Fruit fly (Drosophila melanogaster) whole organism, embryonic: Measurements from ENCODE around the gene CG17754.

Source experiments
- Ada2b ChIP-seq: fragments of 200-800 bp; sonication (Bioruptor generic); IDR thresholded peaks from 2 replicates; pipeline ENCODE4 v1.3.6; 2022; ENCODE audit warnings: missing biosample characterization, missing genetic modification characterization
- Atf3 ChIP-seq: fragments of 200-800 bp; sonication (Bioruptor generic); optimal IDR thresholded peaks from 3 replicates; lab custom pipeline; 2016; ENCODE audit warnings: missing biosample characterization, missing genetic modification characterization
- CG10209 ChIP-seq: fragments of 200-800 bp; sonication (Bioruptor generic); optimal IDR thresholded peaks from 3 replicates; lab custom pipeline; 2017; ENCODE audit warnings: missing biosample characterization, mild to moderate bottlenecking, missing genetic modification characterization, missing genetic modification reagents
- CG10366 ChIP-seq: fragments of 200-800 bp; sonication (Bioruptor generic); IDR thresholded peaks from 2 replicates; pipeline ENCODE4 v1.3.6; 2022; ENCODE audit warnings: missing biosample characterization, missing genetic modification characterization
- CG10979 ChIP-seq: fragments of 200-800 bp; sonication (Bioruptor generic); optimal IDR thresholded peaks from 2 replicates; lab custom pipeline; 2018; ENCODE audit warnings: missing biosample characterization, mild to moderate bottlenecking, missing genetic modification characterization, moderate library complexity
- CG11456 ChIP-seq: fragments of 200-800 bp; sonication (Bioruptor generic); IDR thresholded peaks from 3 replicates; pipeline ENCODE4 v1.3.6; 2022; ENCODE audit warnings: missing biosample characterization, missing genetic modification characterization
- CG12391 ChIP-seq: fragments of 200-800 bp; sonication (Bioruptor generic); optimal IDR thresholded peaks from 3 replicates; lab custom pipeline; 2018; ENCODE audit warnings: missing biosample characterization, mild to moderate bottlenecking, missing genetic modification characterization, moderate library complexity
- CG15011 ChIP-seq: fragments of 200-800 bp; sonication (Bioruptor generic); optimal IDR thresholded peaks from 3 replicates; lab custom pipeline; 2018; ENCODE audit warnings: missing biosample characterization, mild to moderate bottlenecking, missing genetic modification characterization
- CG15479 ChIP-seq: fragments of 200-800 bp; sonication (Bioruptor generic); optimal IDR thresholded peaks from 3 replicates; lab custom pipeline; 2019; ENCODE audit warnings: missing biosample characterization, mild to moderate bottlenecking, missing genetic modification characterization, moderate library complexity
- CG17359 ChIP-seq: fragments of 200-800 bp; sonication (Bioruptor generic); optimal IDR thresholded peaks from 3 replicates; lab custom pipeline; 2018; ENCODE audit warnings: missing biosample characterization, mild to moderate bottlenecking, missing genetic modification characterization, moderate library complexity
- CG1792 ChIP-seq: fragments of 200-800 bp; sonication (Bioruptor generic); optimal IDR thresholded peaks from 2 replicates; lab custom pipeline; 2016; ENCODE audit warnings: missing biosample characterization, missing genetic modification characterization
- CG30403 ChIP-seq: fragments of 200-800 bp; sonication (Bioruptor generic); optimal IDR thresholded peaks from 3 replicates; lab custom pipeline; 2016; ENCODE audit warnings: missing biosample characterization, missing genetic modification characterization
- CG3163 ChIP-seq: fragments of 200-800 bp; sonication (Bioruptor generic); optimal IDR thresholded peaks from 3 replicates; lab custom pipeline; 2016; ENCODE audit warnings: missing biosample characterization, missing genetic modification characterization
- CG33213 ChIP-seq: fragments of 200-800 bp; sonication (Bioruptor generic); optimal IDR thresholded peaks from 3 replicates; lab custom pipeline; 2016; ENCODE audit warnings: missing biosample characterization, missing genetic modification characterization
- CG34224 ChIP-seq: fragments of 200-800 bp; sonication (Bioruptor generic); IDR thresholded peaks from 3 replicates; pipeline ENCODE4 v1.3.6; 2022; ENCODE audit warnings: missing biosample characterization, missing genetic modification characterization; ENCODE audit not compliant: partially characterized antibody
- CG4328 ChIP-seq: fragments of 200-800 bp; sonication (Bioruptor generic); optimal IDR thresholded peaks from 3 replicates; lab custom pipeline; 2017; ENCODE audit warnings: missing biosample characterization, missing genetic modification reagents, missing genetic modification characterization
- CG4854 ChIP-seq: fragments of 200-800 bp; sonication (Bioruptor generic); optimal IDR thresholded peaks from 2 replicates; lab custom pipeline; 2016; ENCODE audit warnings: missing biosample characterization, missing genetic modification characterization, inconsistent platforms
- CG7271 ChIP-seq: fragments of 200-800 bp; sonication (Bioruptor generic); optimal IDR thresholded peaks from 2 replicates; lab custom pipeline; 2018; ENCODE audit warnings: missing biosample characterization, mild to moderate bottlenecking, missing genetic modification characterization, moderate library complexity
- CG7786 ChIP-seq: fragments of 200-800 bp; sonication (Bioruptor generic); optimal IDR thresholded peaks from 2 replicates; lab custom pipeline; 2016; ENCODE audit warnings: missing biosample characterization, missing genetic modification characterization
- CG7839 ChIP-seq: fragments of 200-800 bp; sonication (Bioruptor generic); optimal IDR thresholded peaks from 3 replicates; lab custom pipeline; 2018; ENCODE audit warnings: missing biosample characterization, mild to moderate bottlenecking, missing genetic modification characterization, moderate library complexity
- CG8478 ChIP-seq: fragments of >200 bp; optimal IDR thresholded peaks from 2 replicates; lab custom pipeline; 2018
- CG9727 ChIP-seq: fragments of 200-800 bp; sonication (Bioruptor generic); optimal IDR thresholded peaks from 3 replicates; lab custom pipeline; 2017; ENCODE audit warnings: missing biosample characterization, mild to moderate bottlenecking, missing genetic modification characterization
- CTCF ChIP-seq: fragments of 200-800 bp; sonication (Bioruptor generic); optimal IDR thresholded peaks from 2 replicates; lab custom pipeline; 2017; ENCODE audit warnings: missing biosample characterization, mild to moderate bottlenecking, missing genetic modification characterization, moderate library complexity
- CrebB ChIP-seq: fragments of 200-800 bp; sonication (Bioruptor generic); optimal IDR thresholded peaks from 3 replicates; lab custom pipeline; 2018; ENCODE audit warnings: missing biosample characterization, mild to moderate bottlenecking, missing genetic modification characterization
- Elba2 ChIP-seq: fragments of 200-800 bp; sonication (Bioruptor generic); optimal IDR thresholded peaks from 3 replicates; lab custom pipeline; 2016; ENCODE audit warnings: missing biosample characterization, missing genetic modification characterization
- HLHmδ ChIP-seq: fragments of 200-800 bp; sonication (Bioruptor generic); optimal IDR thresholded peaks from 2 replicates; lab custom pipeline; 2018; ENCODE audit warnings: missing biosample characterization, mild to moderate bottlenecking, missing genetic modification characterization, moderate library complexity
- Med ChIP-seq: fragments of 200-800 bp; sonication (Bioruptor generic); peaks from one replicate; lab custom pipeline; 2016; ENCODE audit warnings: missing biosample characterization, missing genetic modification characterization, mild to moderate bottlenecking, inconsistent platforms, moderate library complexity
- NFAT ChIP-seq: fragments of 200-800 bp; sonication (Bioruptor generic); IDR thresholded peaks from 2 replicates; pipeline ENCODE4 v1.3.6; 2022; ENCODE audit warnings: missing biosample characterization, missing genetic modification characterization
- Nf-YC ChIP-seq: fragments of 200-800 bp; optimal IDR thresholded peaks from 3 replicates; lab custom pipeline; 2019; ENCODE audit warnings: missing biosample characterization, mild to moderate bottlenecking, missing genetic modification characterization, moderate library complexity
- Oli ChIP-seq: fragments of 200-800 bp; sonication (Bioruptor generic); optimal IDR thresholded peaks from 2 replicates; lab custom pipeline; 2018; ENCODE audit warnings: missing biosample characterization, mild to moderate bottlenecking, missing genetic modification characterization, moderate library complexity
- Xbp1 ChIP-seq: fragments of 200-800 bp; sonication (Bioruptor generic); optimal IDR thresholded peaks from 3 replicates; lab custom pipeline; 2016; ENCODE audit warnings: missing biosample characterization, mild to moderate bottlenecking, missing genetic modification characterization
- Xrp1 ChIP-seq: fragments of 200-800 bp; sonication (Bioruptor generic); IDR thresholded peaks from 2 replicates; pipeline ENCODE4 v1.3.6; 2022; ENCODE audit warnings: missing biosample characterization, missing genetic modification characterization
- al ChIP-seq: fragments of 200-800 bp; sonication (Bioruptor generic); IDR thresholded peaks from 2 replicates; pipeline ENCODE4 v1.3.6; 2022; ENCODE audit warnings: missing biosample characterization, missing genetic modification characterization
- bigmax ChIP-seq: fragments of 200-800 bp; sonication (Bioruptor generic); optimal IDR thresholded peaks from 2 replicates; lab custom pipeline; 2018; ENCODE audit warnings: missing biosample characterization, mild to moderate bottlenecking, missing genetic modification characterization
- crp ChIP-seq, 2 experiments: fragments of 200-800 bp; sonication (Bioruptor generic); optimal IDR thresholded peaks; 2 replicates in 1 of 2; 3 replicates in 1 of 2; lab custom pipeline; 2017; ENCODE audit warnings: missing biosample characterization in 2 of 2, missing genetic modification characterization in 2 of 2, mild to moderate bottlenecking in 1 of 2, moderate library complexity in 1 of 2
- da ChIP-seq: fragments of 200-800 bp; sonication (Bioruptor generic); optimal IDR thresholded peaks from 2 replicates; lab custom pipeline; 2016; ENCODE audit warnings: missing biosample characterization, missing genetic modification characterization
- emc ChIP-seq: fragments of 200-800 bp; sonication (Bioruptor generic); optimal IDR thresholded peaks from 2 replicates; lab custom pipeline; 2016; ENCODE audit warnings: missing biosample characterization, missing genetic modification characterization
- her ChIP-seq: fragments of 200-800 bp; sonication (Bioruptor generic); optimal IDR thresholded peaks from 2 replicates; lab custom pipeline; 2016; ENCODE audit warnings: missing biosample characterization, missing genetic modification characterization
- insv ChIP-seq, 2 experiments: fragments of 200-800 bp; sonication (Bioruptor generic); optimal IDR thresholded peaks; 3 replicates each; lab custom pipeline; 2016 to 2018; ENCODE audit warnings: missing biosample characterization in 2 of 2, missing genetic modification characterization in 2 of 2
- kah ChIP-seq: fragments of 200-800 bp; sonication (Bioruptor generic); optimal IDR thresholded peaks from 2 replicates; lab custom pipeline; 2018; ENCODE audit warnings: missing biosample characterization, mild to moderate bottlenecking, missing genetic modification characterization
- nerfin-2 ChIP-seq: fragments of 200-800 bp; sonication (Bioruptor generic); IDR thresholded peaks from 2 replicates; pipeline ENCODE4 v1.3.6; 2022; ENCODE audit warnings: missing biosample characterization, missing genetic modification characterization; ENCODE audit not compliant: partially characterized antibody
- onecut ChIP-seq: fragments of 200-800 bp; sonication (Bioruptor generic); IDR thresholded peaks from 2 replicates; pipeline ENCODE4 v1.3.6; 2022; ENCODE audit warnings: missing biosample characterization, missing genetic modification characterization
- otp ChIP-seq: fragments of 200-800 bp; sonication (Bioruptor generic); IDR thresholded peaks from 3 replicates; pipeline ENCODE4, ENCODE4 v1.3.6; 2022; ENCODE audit warnings: missing biosample characterization, missing genetic modification characterization
- psq ChIP-seq: fragments of 200-800 bp; sonication (Bioruptor generic); optimal IDR thresholded peaks from 2 replicates; lab custom pipeline; 2017; ENCODE audit warnings: missing biosample characterization, missing genetic modification characterization
- scrt ChIP-seq: fragments of 200-800 bp; sonication (Bioruptor generic); optimal IDR thresholded peaks from 2 replicates; lab custom pipeline; 2018; ENCODE audit warnings: missing biosample characterization, mild to moderate bottlenecking, missing genetic modification characterization, moderate library complexity
- sug ChIP-seq: fragments of 200-800 bp; optimal IDR thresholded peaks from 2 replicates; lab custom pipeline; 2019; ENCODE audit warnings: missing biosample characterization, mild to moderate bottlenecking, missing genetic modification characterization, moderate library complexity
- tna ChIP-seq: fragments of 200-800 bp; sonication (Bioruptor generic); IDR thresholded peaks from 2 replicates; pipeline ENCODE4 v1.3.6; 2022; ENCODE audit warnings: missing biosample characterization, missing genetic modification characterization; ENCODE audit not compliant: partially characterized antibody
- tup ChIP-seq: fragments of 200-800 bp; sonication (Bioruptor generic); optimal IDR thresholded peaks from 2 replicates; lab custom pipeline; 2016; ENCODE audit warnings: missing biosample characterization, mild to moderate bottlenecking, missing genetic modification characterization, moderate library complexity
- zf30C ChIP-seq: fragments of 200-800 bp; sonication (Bioruptor generic); optimal IDR thresholded peaks from 3 replicates; lab custom pipeline; 2018; ENCODE audit warnings: missing biosample characterization, mild to moderate bottlenecking, missing genetic modification characterization
- zfh2 ChIP-seq: fragments of 200-800 bp; sonication (Bioruptor generic); optimal IDR thresholded peaks from 2 replicates; lab custom pipeline; 2016; ENCODE audit warnings: missing biosample characterization, missing genetic modification characterization

The CG17754 gene

DNA sequence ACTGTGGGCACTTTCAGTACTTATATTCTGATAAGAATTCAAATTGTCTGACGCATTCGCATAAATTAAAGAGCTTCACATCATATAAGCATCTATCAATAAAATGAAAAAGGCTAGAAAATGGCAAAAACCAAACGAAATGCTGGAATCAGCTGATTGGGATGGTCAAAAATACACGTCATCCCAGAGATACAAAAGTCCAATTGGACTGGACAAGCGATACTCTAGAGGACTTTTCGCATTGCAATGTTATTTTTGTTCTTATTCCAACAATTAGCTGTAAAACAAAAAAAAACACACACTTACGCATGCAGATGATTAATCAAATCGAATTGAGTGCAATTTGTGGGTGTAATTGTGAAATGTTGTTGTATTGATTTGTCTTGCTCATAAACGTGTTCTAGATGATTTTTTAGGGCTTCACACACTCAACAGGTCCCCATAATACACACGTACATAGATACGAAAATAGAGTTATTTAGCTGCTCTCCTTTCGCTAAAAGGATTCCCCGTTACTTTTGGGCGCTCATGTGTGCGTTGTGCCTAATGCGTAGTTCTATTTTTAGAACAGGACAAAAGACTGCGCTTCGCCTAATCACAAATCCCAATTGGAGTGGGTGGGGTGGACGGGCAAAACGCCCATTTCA, 31.9 kb downstream of the CG17754 start:
- TF ChIP-seq CG7271 (tag; lab: Kevin White, UChicago) (no peak), al (GFP tag; lab: Robert Waterston, UW) (no peak), kah (peak; percentile 39), tup (no peak), scrt (peak; percentile 88), insv (GFP tag; optimal IDR thresholded peaks at IDR 0.05; lab: Kevin White, UChicago) (peak; percentile 35 to 90), Xbp1 (GFP tag; lab: Kevin White, UChicago) (peak; percentile 33), CG10366 (GFP tag; lab: Robert Waterston, UW) (no peak), Elba2 (peak; percentile 16), otp (GFP tag; lab: Robert Waterston, UW) (no peak), CrebB (tag; lab: Kevin White, UChicago) (no peak)

DNA sequence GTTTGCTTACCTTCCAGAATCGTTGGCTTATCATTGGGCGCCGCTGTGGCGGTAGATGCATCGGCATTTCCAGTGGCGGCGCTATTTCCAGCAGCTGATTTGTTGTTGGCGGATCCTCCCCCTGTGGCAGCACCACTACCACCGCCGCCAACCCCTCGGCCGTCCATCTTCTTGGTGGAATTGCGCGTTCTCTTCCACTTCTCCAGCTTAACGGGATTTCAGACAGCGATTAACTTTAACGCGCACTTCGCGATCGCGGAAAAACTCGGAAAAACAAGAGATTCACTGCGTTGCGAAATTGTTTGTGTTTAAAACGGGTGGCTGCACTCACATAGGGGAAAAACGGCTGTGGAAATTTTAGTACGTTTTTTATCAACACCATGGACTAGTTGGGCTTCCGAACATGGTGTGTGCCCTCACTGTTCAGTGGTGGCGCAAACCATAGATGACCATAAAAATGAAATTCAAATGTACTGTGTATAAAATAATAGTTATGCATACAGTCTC, 32.6 kb downstream of the CG17754 start, which contains the start of gene c11.1:
c11.1 (minus strand) TSS at position 335 of the 507 bp plus-strand sequence.
- no peak for TF ChIP-seq CG11456
- no peak for TF ChIP-seq bigmax (GFP tag; lab: Kevin White, UChicago)
- peak; percentile 31 for TF ChIP-seq CG12391 (tag; lab: Kevin White, UChicago)
- no peak for TF ChIP-seq CG4854
- peak; percentile 83 for TF ChIP-seq CG15479 (GFP tag; lab: Kevin White, UChicago)
- no peak for TF ChIP-seq CG17359 (tag; lab: Kevin White, UChicago)
- TF ChIP-seq crp (GFP tag; optimal IDR thresholded peaks at IDR 0.05; lab: Kevin White, UChicago) = peak in 1 of 2 experiments; percentile 65
- TF ChIP-seq CTCF (GFP tag; lab: Kevin White, UChicago) = peak; percentile 44
- TF ChIP-seq da = no peak
- peak; percentile 65 for TF ChIP-seq CG3163
- TF ChIP-seq CG8478 (lab: Kevin White, UChicago) = no peak
- no peak for TF ChIP-seq HLHmδ (GFP tag; lab: Kevin White, UChicago)
- TF ChIP-seq Med (GFP tag; lab: Kevin White, UChicago) = peak; percentile 67
- TF ChIP-seq onecut = no peak
- no peak for TF ChIP-seq CG33213 (GFP tag; lab: Kevin White, UChicago)
- TF ChIP-seq emc = no peak
- TF ChIP-seq Atf3 (GFP tag; lab: Kevin White, UChicago) = no peak
- no peak for TF ChIP-seq psq
- no peak for TF ChIP-seq CG30403 (GFP tag; lab: Kevin White, UChicago)
- TF ChIP-seq Ada2b (GFP tag; lab: Robert Waterston, UW) = no peak
- TF ChIP-seq sug (tag; lab: Kevin White, UChicago) = peak; percentile 49
- no peak for TF ChIP-seq CG9727
- no peak for TF ChIP-seq nerfin-2 (GFP tag; lab: Robert Waterston, UW)
- no peak for TF ChIP-seq CG10979 (tag; lab: Kevin White, UChicago)
- TF ChIP-seq her (GFP tag; lab: Kevin White, UChicago) = no peak
- TF ChIP-seq Xrp1 (GFP tag; lab: Robert Waterston, UW) = no peak
- TF ChIP-seq NFAT (GFP tag; lab: Robert Waterston, UW) = no peak
- TF ChIP-seq Oli (tag; lab: Kevin White, UChicago) = no peak
- no peak for TF ChIP-seq tna (GFP tag; lab: Robert Waterston, UW)
- no peak for TF ChIP-seq CG7786 (GFP tag; lab: Kevin White, UChicago)
- TF ChIP-seq Nf-YC (tag; lab: Kevin White, UChicago) = peak; percentile 59
- TF ChIP-seq CG10209 (GFP tag; lab: Kevin White, UChicago) = no peak
- no peak for TF ChIP-seq zfh2 (GFP tag; lab: Kevin White, UChicago)
- no peak for TF ChIP-seq CG34224 (GFP tag; lab: Robert Waterston, UW)
- TF ChIP-seq CG4328 (GFP tag; lab: Kevin White, UChicago) = no peak
- TF ChIP-seq CG15011 (GFP tag; lab: Kevin White, UChicago) = no peak
- no peak for TF ChIP-seq zf30C (GFP tag; lab: Kevin White, UChicago)
- TF ChIP-seq CG1792 (GFP tag; lab: Kevin White, UChicago) = no peak
- TF ChIP-seq CG7839 (tag; lab: Kevin White, UChicago) = no peak
